Fruit fly (Drosophila melanogaster): Measurements from ENCODE around the gene hzg.

The hzg gene

DNA sequence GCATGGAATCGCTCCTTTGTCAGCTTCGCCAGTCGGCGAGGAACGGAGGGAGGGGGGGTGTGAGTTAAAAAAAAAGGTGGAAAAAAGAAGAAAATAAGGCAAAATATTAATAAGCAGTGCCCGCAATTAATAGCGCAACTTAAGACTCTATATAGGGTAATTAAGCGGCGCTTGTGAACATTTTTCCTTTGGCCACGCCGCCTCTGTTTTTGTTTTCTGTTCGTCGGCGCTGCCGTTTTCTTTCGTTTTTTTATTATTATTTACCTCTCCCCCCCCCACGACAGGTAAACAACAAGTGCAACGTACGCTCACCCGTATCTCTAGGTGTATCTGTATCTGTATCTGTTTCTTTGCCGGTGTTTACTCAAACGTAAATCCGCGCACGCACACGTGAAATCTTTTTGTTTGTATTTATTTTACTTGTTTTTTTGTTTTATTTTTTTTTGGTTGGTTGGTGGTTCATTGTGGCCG lies 22.7 kb upstream of the hzg start (continued):
- TF ChIP-seq fd96Cb (tag; optimal IDR thresholded peaks at IDR 0.05) (peak; percentile 2), CHES-1-like (GFP tag; optimal IDR thresholded peaks at IDR 0.05) (peak; percentile 30), CG30431 (GFP tag; optimal IDR thresholded peaks at IDR 0.05) (no peak), CG7271 (tag; optimal IDR thresholded peaks at IDR 0.05) (peak; percentile 17), Kr (GFP tag; optimal IDR thresholded peaks at IDR 0.05) (peak; percentile 70), ase (GFP tag; IDR thresholded peaks at IDR 0.05) (no peak), slou (GFP tag; optimal IDR thresholded peaks at IDR 0.05) (no peak), Fer2 (tag; optimal IDR thresholded peaks at IDR 0.05) (no peak), run (tag; optimal IDR thresholded peaks at IDR 0.05) (peak; percentile 24), rib (GFP tag; IDR thresholded peaks at IDR 0.05) (peak; percentile 70; the same call in 1 of the 2 replicates), CG5953 (GFP tag; IDR thresholded peaks at IDR 0.05) (no peak), tio (GFP tag; optimal IDR thresholded peaks at IDR 0.05) (no peak), CG11560 (tag; IDR thresholded peaks at IDR 0.05) (no peak), Sox100B (GFP tag; optimal IDR thresholded peaks at IDR 0.05) (peak; percentile 64), cwo (GFP tag; optimal IDR thresholded peaks at IDR 0.05) (peak; percentile 76), CG13123 (GFP tag; optimal IDR thresholded peaks at IDR 0.05) (no peak), vfl (GFP tag; optimal IDR thresholded peaks at IDR 0.05) (no peak), Blimp-1 (GFP tag; optimal IDR thresholded peaks at IDR 0.05) (peak; percentile 53), dmrt99B (tag; optimal IDR thresholded peaks at IDR 0.05) (peak; percentile 55), org-1 (GFP tag; optimal IDR thresholded peaks at IDR 0.05) (peak; percentile 15), usp (GFP tag; optimal IDR thresholded peaks at IDR 0.05) (no peak), CG2129 (GFP tag; IDR thresholded peaks at IDR 0.05; ENCODE audit: partially characterized antibody) (no peak), CG17328 (GFP tag; IDR thresholded peaks at IDR 0.05) (no peak), wek (GFP tag; optimal IDR thresholded peaks at IDR 0.05) (peak; percentile 12), Fer3 (tag; optimal IDR thresholded peaks at IDR 0.05) (no peak), CG3995 (GFP tag; optimal IDR thresholded peaks at IDR 0.05) (no peak), CG12071 (GFP tag; optimal IDR thresholded peaks at IDR 0.05) (peak; percentile 51), Bteb2 (GFP tag; optimal IDR thresholded peaks at IDR 0.05) (peak; percentile 3), E2f2 (GFP tag; IDR thresholded peaks at IDR 0.05) (0 out of 2 replicates have a peak, but pooled peaks have one; percentile 11), Sox102F (GFP tag; optimal IDR thresholded peaks at IDR 0.05) (peak; percentile 25), bab2 (GFP tag; optimal IDR thresholded peaks at IDR 0.05) (peak; percentile 65), CG4820 (GFP tag; optimal IDR thresholded peaks at IDR 0.05) (peak; percentile 35), ash1 (GFP tag; optimal IDR thresholded peaks at IDR 0.05) (no peak), sima (GFP tag; optimal IDR thresholded peaks at IDR 0.05) (no peak), inv (GFP tag; IDR thresholded peaks at IDR 0.05; ENCODE audit: partially characterized antibody) (no peak), Tbp (GFP tag; optimal IDR thresholded peaks at IDR 0.05) (no peak), ken (GFP tag; IDR thresholded peaks at IDR 0.05) (no peak), CG17385 (GFP tag; optimal IDR thresholded peaks at IDR 0.05) (peak; percentile 16), CG4360 (GFP tag; IDR thresholded peaks at IDR 0.05) (peak; percentile 39; the same call in 1 of the 2 replicates), CG3847 (GFP tag; IDR thresholded peaks at IDR 0.05) (peak; percentile 49), CG7786 (GFP tag; optimal IDR thresholded peaks at IDR 0.05) (no peak), Poxn (GFP tag; IDR thresholded peaks at IDR 0.05) (no peak), CG2712 (tag; optimal IDR thresholded peaks at IDR 0.05) (peak; percentile 15), ind (GFP tag; optimal IDR thresholded peaks at IDR 0.05) (no peak), unpg (GFP tag; optimal IDR thresholded peaks at IDR 0.05) (peak; percentile 34), CG12769 (tag; optimal IDR thresholded peaks at IDR 0.05) (no peak), CG6765 (GFP tag; optimal IDR thresholded peaks at IDR 0.05) (no peak), Xbp1 (GFP tag; optimal IDR thresholded peaks at IDR 0.05) (no peak), nerfin-2 (GFP tag; IDR thresholded peaks at IDR 0.05; ENCODE audit: partially characterized antibody) (no peak), gt (GFP tag; IDR thresholded peaks at IDR 0.05) (no peak), Chrac-16 (GFP tag; optimal IDR thresholded peaks at IDR 0.05) (no peak)
